Fruit fly (Drosophila melanogaster) whole organism, embryonic: ENCODE data around the gene CG13285.
A peak's percentile ranks its signal among the peaks of the same experiment; 100 is the strongest.

ENCODE experiments used
- Antp ChIP-seq: fragments of 200-800 bp; sonication (Bioruptor generic); optimal IDR thresholded peaks from 3 replicates; lab custom pipeline; 2016; ENCODE audit warnings: missing biosample characterization, missing genetic modification characterization
- Bdp1 ChIP-seq: fragments of 200-800 bp; sonication (Bioruptor generic); optimal IDR thresholded peaks from 3 replicates; lab custom pipeline; 2016; ENCODE audit warnings: missing biosample characterization, missing genetic modification characterization
- Blimp-1 ChIP-seq: fragments of 200-800 bp; sonication (Bioruptor generic); optimal IDR thresholded peaks from 3 replicates; lab custom pipeline; 2018; ENCODE audit warnings: missing biosample characterization, missing genetic modification characterization, mild to moderate bottlenecking, moderate library complexity, missing genetic modification reagents
- C15 ChIP-seq: fragments of 200-800 bp; sonication (Bioruptor generic); IDR thresholded peaks from 3 replicates; pipeline ENCODE4 v1.3.6; 2022; ENCODE audit warnings: missing biosample characterization, missing genetic modification characterization
- CG1024 ChIP-seq: fragments of 200-800 bp; sonication (Bioruptor generic); IDR thresholded peaks from 2 replicates; pipeline ENCODE4 v1.3.6; 2022; ENCODE audit warnings: missing biosample characterization, missing genetic modification characterization
- CG11504 ChIP-seq: fragments of 200-800 bp; sonication (Bioruptor generic); optimal IDR thresholded peaks from 3 replicates; lab custom pipeline; 2019; ENCODE audit warnings: missing biosample characterization, mild to moderate bottlenecking, missing genetic modification characterization, moderate library complexity
- CG12769 ChIP-seq: fragments of 200-800 bp; sonication (Bioruptor generic); optimal IDR thresholded peaks from 2 replicates; lab custom pipeline; 2019; ENCODE audit warnings: missing biosample characterization, mild to moderate bottlenecking, missing genetic modification characterization, moderate library complexity
- CG13287 ChIP-seq: fragments of 200-800 bp; sonication (Bioruptor generic); IDR thresholded peaks from 2 replicates; pipeline ENCODE4 v1.3.6; 2022; ENCODE audit warnings: missing biosample characterization, missing genetic modification characterization; ENCODE audit not compliant: partially characterized antibody
- CG2889 ChIP-seq: fragments of 200-800 bp; sonication (Bioruptor generic); IDR thresholded peaks from 3 replicates; pipeline ENCODE4 v1.3.6; 2022; ENCODE audit warnings: missing biosample characterization, missing genetic modification characterization
- CG3065 ChIP-seq: fragments of 200-800 bp; sonication (Bioruptor generic); optimal IDR thresholded peaks from 2 replicates; lab custom pipeline; 2016; ENCODE audit warnings: missing biosample characterization, missing genetic modification characterization
- CG31388 ChIP-seq: fragments of 200-800 bp; sonication (Bioruptor generic); optimal IDR thresholded peaks from 2 replicates; lab custom pipeline; 2016; ENCODE audit warnings: missing biosample characterization, missing genetic modification characterization
- CG34376 ChIP-seq: fragments of 200-800 bp; sonication (Bioruptor generic); optimal IDR thresholded peaks from 2 replicates; lab custom pipeline; 2018; ENCODE audit warnings: missing biosample characterization, mild to moderate bottlenecking, missing genetic modification characterization
- CG3838 ChIP-seq: fragments of 200-800 bp; sonication (Bioruptor generic); optimal IDR thresholded peaks from 3 replicates; lab custom pipeline; 2016; ENCODE audit warnings: missing biosample characterization, missing genetic modification characterization
- CG3847 ChIP-seq: fragments of 200-800 bp; sonication (Bioruptor generic); IDR thresholded peaks from 2 replicates; pipeline ENCODE4 v1.3.6; 2022; ENCODE audit warnings: missing biosample characterization, missing genetic modification characterization
- CG3995 ChIP-seq: fragments of 200-800 bp; sonication (Bioruptor generic); optimal IDR thresholded peaks from 3 replicates; lab custom pipeline; 2016; ENCODE audit warnings: missing biosample characterization, missing genetic modification characterization
- CG6254 ChIP-seq: fragments of 200-800 bp; sonication (Bioruptor generic); optimal IDR thresholded peaks from 3 replicates; lab custom pipeline; 2017; ENCODE audit warnings: mild to moderate bottlenecking, missing biosample characterization, missing genetic modification reagents, missing genetic modification characterization
- CG7839 ChIP-seq: fragments of 200-800 bp; sonication (Bioruptor generic); optimal IDR thresholded peaks from 3 replicates; lab custom pipeline; 2018; ENCODE audit warnings: missing biosample characterization, mild to moderate bottlenecking, missing genetic modification characterization, moderate library complexity
- CG8388 ChIP-seq: fragments of 200-800 bp; sonication (Bioruptor generic); optimal IDR thresholded peaks from 2 replicates; lab custom pipeline; 2019; ENCODE audit warnings: missing biosample characterization, mild to moderate bottlenecking, missing genetic modification characterization, moderate library complexity
- CG8765 ChIP-seq: fragments of 200-800 bp; sonication (Bioruptor generic); IDR thresholded peaks from 2 replicates; pipeline ENCODE4 v1.3.6; 2022; ENCODE audit warnings: missing biosample characterization, missing genetic modification characterization
- Drgx ChIP-seq: fragments of 200-800 bp; sonication (Bioruptor generic); IDR thresholded peaks from 2 replicates; pipeline ENCODE4 v1.3.6; 2022; ENCODE audit warnings: missing biosample characterization, missing genetic modification characterization
- Fer1 ChIP-seq: fragments of 200-800 bp; sonication (Bioruptor generic); optimal IDR thresholded peaks from 2 replicates; lab custom pipeline; 2017; ENCODE audit warnings: missing biosample characterization, mild to moderate bottlenecking, missing genetic modification characterization
- Hmr ChIP-seq: fragments of 200-800 bp; sonication (Bioruptor generic); optimal IDR thresholded peaks from 3 replicates; lab custom pipeline; 2017; ENCODE audit warnings: mild to moderate bottlenecking, missing biosample characterization, missing genetic modification reagents, missing genetic modification characterization
- Hr51 ChIP-seq, 2 experiments: fragments of 200-800 bp; sonication (Bioruptor generic); optimal IDR thresholded peaks; 2 replicates in 1 of 2; 3 replicates in 1 of 2; lab custom pipeline; 2016 to 2018; ENCODE audit warnings: missing biosample characterization in 2 of 2, missing genetic modification characterization in 2 of 2, mild to moderate bottlenecking in 1 of 2, moderate library complexity in 1 of 2
- Med ChIP-seq: fragments of 200-800 bp; sonication (Bioruptor generic); peaks from one replicate; lab custom pipeline; 2016; ENCODE audit warnings: missing biosample characterization, missing genetic modification characterization, mild to moderate bottlenecking, inconsistent platforms, moderate library complexity
- NC2α ChIP-seq: fragments of 200-800 bp; sonication (Bioruptor generic); optimal IDR thresholded peaks from 2 replicates; lab custom pipeline; 2016; ENCODE audit warnings: missing biosample characterization, missing genetic modification characterization
- Nf-YC ChIP-seq: fragments of 200-800 bp; optimal IDR thresholded peaks from 3 replicates; lab custom pipeline; 2019; ENCODE audit warnings: missing biosample characterization, mild to moderate bottlenecking, missing genetic modification characterization, moderate library complexity
- Ptx1 ChIP-seq: fragments of 200-800 bp; sonication (Bioruptor generic); IDR thresholded peaks from 2 replicates; pipeline ENCODE4 v1.3.6; 2022; ENCODE audit warnings: missing biosample characterization, missing genetic modification characterization
- bsh ChIP-seq, 2 experiments: fragments of 200-800 bp; sonication (Bioruptor generic); optimal IDR thresholded peaks; 2 replicates each; lab custom pipeline; 2017 to 2018; ENCODE audit warnings: mild to moderate bottlenecking in 2 of 2, missing biosample characterization in 2 of 2, missing genetic modification characterization in 2 of 2, moderate library complexity in 1 of 2
- chinmo ChIP-seq: fragments of 200-800 bp; sonication (Bioruptor generic); IDR thresholded peaks from 4 replicates; pipeline ENCODE4 v1.3.6; 2022; ENCODE audit warnings: missing biosample characterization, missing genetic modification characterization; ENCODE audit not compliant: partially characterized antibody
- crol ChIP-seq: fragments of 200-800 bp; sonication (Bioruptor generic); IDR thresholded peaks from 2 replicates; pipeline ENCODE4 v1.3.6; 2022; ENCODE audit warnings: missing biosample characterization, missing genetic modification characterization
- danr ChIP-seq: fragments of 200-800 bp; sonication (Bioruptor generic); IDR thresholded peaks from 2 replicates; pipeline ENCODE4 v1.3.6; 2022; ENCODE audit warnings: missing biosample characterization, missing genetic modification characterization
- dpn ChIP-seq, 2 experiments: fragments of 200-800 bp; sonication (Bioruptor generic); optimal IDR thresholded peaks; 3 replicates each; lab custom pipeline; 2016; ENCODE audit warnings: missing biosample characterization in 2 of 2, missing genetic modification characterization in 2 of 2
- dysf ChIP-seq: fragments of 200-800 bp; sonication (Bioruptor generic); IDR thresholded peaks from 3 replicates; pipeline ENCODE4 v1.3.6; 2022; ENCODE audit warnings: missing biosample characterization, missing genetic modification characterization
- grau ChIP-seq: fragments of 200-800 bp; optimal IDR thresholded peaks from 3 replicates; lab custom pipeline; 2019; ENCODE audit warnings: missing biosample characterization, mild to moderate bottlenecking, missing genetic modification characterization, moderate library complexity
- jing ChIP-seq: fragments of 200-800 bp; sonication (Bioruptor generic); optimal IDR thresholded peaks from 2 replicates; lab custom pipeline; 2018; ENCODE audit warnings: missing biosample characterization, mild to moderate bottlenecking, missing genetic modification characterization
- ken ChIP-seq: fragments of 200-800 bp; sonication (Bioruptor generic); IDR thresholded peaks from 3 replicates; pipeline ENCODE4 v1.3.6; 2022; ENCODE audit warnings: missing biosample characterization, missing genetic modification characterization
- kni ChIP-seq: fragments of 200-800 bp; sonication (Bioruptor generic); optimal IDR thresholded peaks from 3 replicates; lab custom pipeline; 2017; ENCODE audit warnings: mild to moderate bottlenecking, missing biosample characterization, missing genetic modification reagents, missing genetic modification characterization
- lilli ChIP-seq: fragments of 200-800 bp; sonication (Bioruptor generic); optimal IDR thresholded peaks from 3 replicates; lab custom pipeline; 2016; ENCODE audit warnings: missing biosample characterization, missing genetic modification characterization
- lmd ChIP-seq: fragments of 200-800 bp; sonication (Bioruptor generic); IDR thresholded peaks from 2 replicates; pipeline ENCODE4 v1.3.6; 2022; ENCODE audit warnings: missing biosample characterization, missing genetic modification characterization
- phol ChIP-seq: fragments of 200-800 bp; sonication (Bioruptor generic); optimal IDR thresholded peaks from 3 replicates; lab custom pipeline; 2018; ENCODE audit warnings: missing biosample characterization, mild to moderate bottlenecking, missing genetic modification characterization, moderate library complexity
- prd ChIP-seq, 3 experiments: fragments of >200 bp in 2 of 3; fragments of 200-800 bp in 1 of 3; sonication (Bioruptor generic) in 1 of 3; optimal IDR thresholded peaks in 2 of 3; IDR thresholded peaks in 1 of 3; 2 replicates in 2 of 3; 3 replicates in 1 of 3; pipeline versions ENCODE4 v1.3.6 to Lab custom; 2017 to 2022; ENCODE audit warnings: missing biosample characterization in 1 of 3, missing genetic modification characterization in 1 of 3
- seq ChIP-seq: fragments of 200-800 bp; sonication (Bioruptor generic); IDR thresholded peaks from 2 replicates; pipeline ENCODE4 v1.3.6; 2022; ENCODE audit warnings: missing biosample characterization, missing genetic modification characterization
- shn ChIP-seq: fragments of 200-800 bp; sonication (Bioruptor generic); optimal IDR thresholded peaks from 3 replicates; lab custom pipeline; 2016; ENCODE audit warnings: missing biosample characterization, missing genetic modification characterization
- sim ChIP-seq: fragments of 200-800 bp; sonication (Bioruptor generic); IDR thresholded peaks from 2 replicates; pipeline ENCODE4 v1.3.6; 2022; ENCODE audit warnings: missing biosample characterization, missing genetic modification characterization
- z ChIP-seq: fragments of 200-800 bp; sonication (Bioruptor generic); IDR thresholded peaks from 3 replicates; pipeline ENCODE4 v1.3.6; 2022; ENCODE audit warnings: missing biosample characterization, missing genetic modification characterization

The CG13285 gene

DNA sequence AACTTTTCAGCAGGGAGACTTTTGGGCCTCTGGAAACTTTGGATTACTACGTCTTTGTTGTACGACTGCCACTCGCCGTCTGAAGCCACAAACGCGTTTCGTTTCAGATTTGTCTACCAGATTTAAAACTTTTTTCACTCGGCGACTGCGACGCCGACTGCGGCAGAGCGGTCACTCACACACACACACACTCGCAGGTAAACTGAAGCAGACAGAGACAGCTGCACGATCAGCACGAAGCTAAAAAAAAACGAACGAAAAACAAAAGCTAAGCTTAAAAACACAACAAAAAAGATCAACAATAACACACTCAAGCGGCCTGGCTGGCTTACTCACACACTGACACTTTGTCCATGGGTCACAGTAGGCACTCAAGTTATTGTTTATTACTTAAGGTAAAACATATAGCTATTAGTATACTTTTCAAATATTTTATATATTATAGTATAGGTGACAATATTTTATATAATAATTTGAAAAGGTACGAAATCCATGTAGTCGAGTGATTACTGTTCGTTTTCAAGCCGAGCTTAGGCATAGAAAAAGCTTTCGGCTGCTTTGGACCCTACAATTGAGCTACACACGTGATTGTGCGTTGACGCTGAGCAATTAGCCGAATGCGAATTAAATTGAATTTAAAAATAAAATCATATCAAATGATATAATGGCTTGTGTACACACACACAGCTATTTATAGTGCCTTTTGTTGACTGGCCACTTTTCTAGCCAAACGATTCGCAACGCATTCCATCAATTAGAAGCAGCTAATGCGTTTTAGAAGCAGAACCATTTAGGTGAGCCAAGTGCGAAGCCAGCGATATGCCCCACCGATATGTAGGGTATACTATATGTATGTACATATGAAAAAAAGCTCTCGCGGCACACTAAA, 41.9 kb upstream of the CG13285 start, which contains the start of gene Msr-110 (continued):
- TF ChIP-seq NC2α (GFP tag; lab: Kevin White, UChicago) (peak; percentile 12), Antp (peak; percentile 71)

DNA sequence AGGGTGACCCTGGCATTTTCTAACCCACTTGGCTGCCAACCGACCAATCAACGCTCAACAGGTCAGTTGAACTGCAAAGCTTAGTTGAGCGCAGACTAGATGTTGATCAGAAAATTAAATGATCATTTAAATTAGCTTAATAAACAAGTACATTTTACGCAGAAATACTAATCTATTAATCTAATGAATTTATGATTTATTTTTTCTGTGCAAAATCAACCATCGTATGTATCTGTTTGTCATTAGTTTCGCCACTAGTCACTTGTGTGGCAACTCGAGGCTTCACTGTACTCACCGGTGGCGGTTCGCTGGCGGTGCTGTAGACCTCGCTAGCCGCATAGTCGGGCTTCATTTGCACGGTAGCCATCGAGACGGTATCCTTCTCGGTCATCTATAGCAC, 41.0 kb upstream of the CG13285 start:
- peak; percentile 12; the same call in 1 of the 2 replicates for TF ChIP-seq lmd
- no peak for TF ChIP-seq CG3847 (GFP tag; lab: Robert Waterston, UW)
- no peak for TF ChIP-seq prd (optimal IDR thresholded peaks at IDR 0.05; lab: Kevin White, UChicago)
- TF ChIP-seq prd (GFP tag; IDR thresholded peaks at IDR 0.05; lab: Robert Waterston, UW) = peak; percentile 10; the same call in 1 of the 3 replicates
- peak; percentile 31 for TF ChIP-seq CG6254 (GFP tag; lab: Kevin White, UChicago)
- TF ChIP-seq Nf-YC (tag; lab: Kevin White, UChicago) = peak; percentile 81
- TF ChIP-seq ken (GFP tag; lab: Robert Waterston, UW) = no peak
- TF ChIP-seq Med = peak; percentile 77
- 0 out of 2 replicates have a peak, but pooled peaks have one; percentile 11 for TF ChIP-seq Ptx1 (GFP tag; lab: Robert Waterston, UW)
- no peak for TF ChIP-seq Blimp-1 (GFP tag; lab: Kevin White, UChicago)
- peak; percentile 7 for TF ChIP-seq CG11504
- 0 out of 3 replicates have a peak, but pooled peaks have one; percentile 6 for TF ChIP-seq dysf (GFP tag; lab: Robert Waterston, UW)
- peak; percentile 74 for TF ChIP-seq grau (tag; lab: Kevin White, UChicago)
- TF ChIP-seq Drgx = 0 out of 2 replicates have a peak, but pooled peaks have one; percentile 17

DNA sequence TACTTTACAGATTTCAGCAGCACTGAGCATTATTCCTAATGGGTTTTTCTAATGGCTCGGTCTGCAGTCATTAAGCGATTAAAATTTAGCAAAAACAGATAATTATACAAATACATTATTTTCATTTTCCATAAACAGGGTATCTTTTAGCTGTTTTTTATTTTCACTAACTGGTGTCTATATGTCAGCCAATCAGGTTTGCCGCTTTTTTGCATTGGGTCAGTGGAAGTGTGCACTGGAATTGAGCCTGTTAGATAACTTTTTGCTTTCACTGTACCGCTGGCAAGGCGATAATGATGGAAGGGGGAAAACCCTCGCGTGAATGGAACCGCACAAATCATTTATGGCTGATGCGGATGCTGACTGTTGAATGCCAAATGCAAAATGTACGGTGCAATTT, 40.0 kb upstream of the CG13285 start:
- TF ChIP-seq Hr51 (GFP tag; optimal IDR thresholded peaks at IDR 0.05; lab: Kevin White, UChicago) = no peak
- TF ChIP-seq CG8388 (GFP tag; lab: Kevin White, UChicago) = peak; percentile 62
- peak; percentile 43 for TF ChIP-seq Med
- no peak for TF ChIP-seq z (GFP tag; lab: Robert Waterston, UW)
- TF ChIP-seq crol (GFP tag; lab: Robert Waterston, UW) = no peak
- TF ChIP-seq C15 (GFP tag; lab: Robert Waterston, UW) = no peak
- TF ChIP-seq dpn (GFP tag; optimal IDR thresholded peaks at IDR 0.05; lab: Kevin White, UChicago) = no peak
- no peak for TF ChIP-seq shn
- no peak for TF ChIP-seq kni (GFP tag; lab: Kevin White, UChicago)
- no peak for TF ChIP-seq CG13287
- TF ChIP-seq jing (GFP tag; lab: Kevin White, UChicago) = no peak
- TF ChIP-seq Hmr (GFP tag; lab: Kevin White, UChicago) = no peak
- TF ChIP-seq, all 482 proteins: peak for 2

DNA sequence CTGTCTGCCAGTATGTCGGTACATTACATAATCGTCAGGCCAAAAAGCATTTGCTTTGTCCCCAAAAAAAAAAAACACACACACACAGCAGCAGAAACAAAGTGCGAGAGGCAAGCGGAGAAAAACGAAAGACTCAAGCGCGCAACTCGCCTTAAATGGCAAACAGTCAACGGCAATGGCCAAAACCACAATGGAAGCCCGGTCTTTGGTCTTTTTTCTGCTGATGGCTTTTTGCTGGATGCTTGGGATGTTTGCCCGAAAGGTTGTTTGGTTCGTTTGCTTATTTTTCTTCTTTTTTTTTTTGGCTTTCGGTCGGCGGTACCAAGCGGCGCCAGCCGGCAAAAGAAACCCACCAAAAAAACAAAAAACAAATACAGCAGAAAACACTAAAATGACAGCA, 35.5 kb upstream of the CG13285 start:
- TF ChIP-seq lilli (GFP tag; lab: Kevin White, UChicago) = no peak
- TF ChIP-seq Fer1 (GFP tag; lab: Kevin White, UChicago) = no peak
- TF ChIP-seq chinmo (GFP tag; lab: Robert Waterston, UW) = 0 out of 4 replicates have a peak, but pooled peaks have one; percentile 39
- no peak for TF ChIP-seq Bdp1 (GFP tag; lab: Kevin White, UChicago)
- TF ChIP-seq sim (GFP tag; lab: Robert Waterston, UW) = no peak
- no peak for TF ChIP-seq CG7839
- TF ChIP-seq CG3838 = no peak
- no peak for TF ChIP-seq phol (tag; lab: Kevin White, UChicago)
- TF ChIP-seq CG8765 (GFP tag; lab: Robert Waterston, UW) = no peak
- no peak for TF ChIP-seq CG12769 (tag; lab: Kevin White, UChicago)
- no peak for TF ChIP-seq CG3995 (GFP tag; lab: Kevin White, UChicago)
- no peak for TF ChIP-seq CG3065 (GFP tag; lab: Kevin White, UChicago)
- no peak for TF ChIP-seq CG31388
- TF ChIP-seq CG2889 (GFP tag; lab: Robert Waterston, UW) = 0 out of 3 replicates have a peak, but pooled peaks have one; percentile 17
- TF ChIP-seq seq (GFP tag; lab: Robert Waterston, UW) = no peak
- TF ChIP-seq CG1024 (GFP tag; lab: Robert Waterston, UW) = no peak
- no peak for TF ChIP-seq danr
- TF ChIP-seq bsh (GFP tag; optimal IDR thresholded peaks at IDR 0.05; lab: Kevin White, UChicago) = no peak
- no peak for TF ChIP-seq CG34376 (GFP tag; lab: Kevin White, UChicago)
